Worm (Caenorhabditis elegans) whole organism, L4 larva: ENCODE measurements around the gene K08D8.4.

Experiments
- F10B5.3 ChIP-seq: sonication (generic microtip); optimal IDR thresholded peaks from 2 replicates; lab custom pipeline; 2016; ENCODE audit warnings: mild to moderate bottlenecking, missing genetic modification characterization, missing compliant biosample characterization
- F26F4.8 ChIP-seq: fragments of 200-800 bp; sonication (Bioruptor generic); conservative IDR thresholded peaks from 2 replicates; pipeline ENCODE4 v1.3.6; 2022; ENCODE audit warnings: missing genetic modification characterization, missing compliant biosample characterization
- T26A8.4 ChIP-seq: fragments of 200-800 bp; sonication (Bioruptor generic); IDR thresholded peaks from 2 replicates; pipeline ENCODE4 v1.3.6; 2022; ENCODE audit warnings: missing genetic modification characterization, missing compliant biosample characterization
- Y105C5A.15 ChIP-seq: fragments of 200-800 bp; sonication (Bioruptor generic); IDR thresholded peaks from 2 replicates; pipeline ENCODE4 v1.3.6; 2022; ENCODE audit warnings: missing genetic modification characterization, missing compliant biosample characterization
- ama-1 ChIP-seq: fragments of 150-350 bp; optimal IDR thresholded peaks from 2 replicates; lab custom pipeline; 2014; ENCODE audit warnings: inconsistent platforms, mixed read lengths
- arid-1 ChIP-seq: fragments of 200-800 bp; sonication (Bioruptor generic); conservative IDR thresholded peaks from 2 replicates; pipeline ENCODE4 v1.3.6; 2022; ENCODE audit warnings: missing genetic modification reagents, missing genetic modification characterization, missing compliant biosample characterization
- attf-4 ChIP-seq: sonication (generic microtip); optimal IDR thresholded peaks from 3 replicates; lab custom pipeline; 2017; ENCODE audit warnings: missing biosample characterization, missing genetic modification characterization
- ceh-20 ChIP-seq: fragments of 200-800 bp; sonication (Bioruptor generic); IDR thresholded peaks from 2 replicates; pipeline ENCODE4 v1.3.6; 2022; ENCODE audit warnings: missing genetic modification reagents, missing genetic modification characterization, missing compliant biosample characterization
- ceh-32 ChIP-seq: sonication (generic microtip); optimal IDR thresholded peaks from 2 replicates; lab custom pipeline; 2016; ENCODE audit warnings: mild to moderate bottlenecking, missing genetic modification characterization, missing compliant biosample characterization; ENCODE audit not compliant: poor library complexity
- cey-2 ChIP-seq: sonication (generic microtip); optimal IDR thresholded peaks from 3 replicates; lab custom pipeline; 2017; ENCODE audit warnings: missing genetic modification characterization, mild to moderate bottlenecking, missing compliant biosample characterization, antibody characterized with exemption, borderline replicate concordance; ENCODE audit not compliant: insufficient read depth
- daf-16 ChIP-seq, 3 experiments: sonication (generic microtip); optimal IDR thresholded peaks; 2 replicates each; lab custom pipeline; 2016 to 2017; ENCODE audit warnings: missing genetic modification characterization in 3 of 3, missing genetic modification reagents in 3 of 3, mild to moderate bottlenecking in 2 of 3, missing compliant biosample characterization in 2 of 3, missing biosample characterization in 1 of 3, moderate library complexity in 1 of 3
- daf-19 ChIP-seq: fragments of 200-800 bp; sonication (Bioruptor generic); conservative IDR thresholded peaks from 2 replicates; pipeline ENCODE4 v1.3.6; 2022; ENCODE audit warnings: missing genetic modification characterization, missing compliant biosample characterization
- daf-8 ChIP-seq: fragments of 200-800 bp; sonication (Bioruptor generic); IDR thresholded peaks from 2 replicates; pipeline ENCODE4 v1.3.6; 2022; ENCODE audit warnings: missing genetic modification characterization, missing compliant biosample characterization
- dmd-6 ChIP-seq: fragments of 200-800 bp; sonication (Bioruptor generic); IDR thresholded peaks from 2 replicates; pipeline ENCODE4 v1.3.6; 2022; ENCODE audit warnings: missing genetic modification reagents, missing genetic modification characterization, missing compliant biosample characterization
- dmd-9 ChIP-seq: fragments of 200-800 bp; sonication (Bioruptor generic); IDR thresholded peaks from 2 replicates; pipeline ENCODE4 v1.3.6; 2022; ENCODE audit warnings: missing genetic modification reagents, missing genetic modification characterization, missing compliant biosample characterization
- dpl-1 ChIP-seq: fragments of 150-350 bp; optimal IDR thresholded peaks from 2 replicates; lab custom pipeline; 2014; ENCODE audit warnings: missing biosample characterization, missing genetic modification reagents, missing genetic modification characterization
- duxl-1 ChIP-seq: sonication (generic microtip); optimal IDR thresholded peaks from 2 replicates; lab custom pipeline; 2016; ENCODE audit warnings: mild to moderate bottlenecking, missing genetic modification characterization, moderate library complexity, missing compliant biosample characterization; ENCODE audit not compliant: poor library complexity
- dve-1 ChIP-seq: sonication (generic microtip); optimal IDR thresholded peaks from 2 replicates; lab custom pipeline; 2017; ENCODE audit warnings: antibody characterized with exemption, mild to moderate bottlenecking, missing genetic modification characterization, missing compliant biosample characterization; ENCODE audit not compliant: insufficient read depth
- egl-27 ChIP-seq: sonication (generic microtip); optimal IDR thresholded peaks from 3 replicates; lab custom pipeline; 2017; ENCODE audit warnings: missing biosample characterization, missing genetic modification reagents, missing genetic modification characterization
- fkh-10 ChIP-seq: fragments of 150-350 bp; optimal IDR thresholded peaks from 2 replicates; lab custom pipeline; 2014; ENCODE audit warnings: missing biosample characterization, missing genetic modification reagents, missing genetic modification characterization
- gei-8 ChIP-seq: fragments of 200-800 bp; sonication (Bioruptor generic); optimal IDR thresholded peaks from 2 replicates; lab custom pipeline; 2018; ENCODE audit warnings: mild to moderate bottlenecking, missing genetic modification characterization, missing compliant biosample characterization
- hlh-11 ChIP-seq: fragments of 200-800 bp; sonication (Bioruptor generic); optimal IDR thresholded peaks from 2 replicates; lab custom pipeline; 2018; ENCODE audit warnings: mild to moderate bottlenecking, missing genetic modification characterization, missing compliant biosample characterization
- hmg-1.1 ChIP-seq: fragments of 200-800 bp; sonication (Bioruptor generic); IDR thresholded peaks from 2 replicates; pipeline ENCODE4 v1.3.6; 2022; ENCODE audit warnings: missing genetic modification reagents, missing genetic modification characterization, missing compliant biosample characterization
- jun-1 ChIP-seq: fragments of 150-350 bp; optimal IDR thresholded peaks from 2 replicates; lab custom pipeline; 2014; ENCODE audit warnings: missing biosample characterization, missing genetic modification reagents, missing genetic modification characterization
- lin-1 ChIP-seq: fragments of 200-800 bp; sonication (Bioruptor generic); IDR thresholded peaks from 2 replicates; pipeline ENCODE4 v1.3.6; 2022; ENCODE audit warnings: missing genetic modification reagents, missing genetic modification characterization, missing compliant biosample characterization
- lin-39 ChIP-seq: fragments of 150-350 bp; optimal IDR thresholded peaks from 2 replicates; lab custom pipeline; 2014; ENCODE audit warnings: missing biosample characterization, missing genetic modification reagents, missing genetic modification characterization
- madf-5 ChIP-seq, 2 experiments: fragments of 200-800 bp; sonication (Bioruptor generic); IDR thresholded peaks; 2 replicates each; pipeline ENCODE4 v1.3.6; 2022; ENCODE audit warnings: missing compliant biosample characterization in 2 of 2, missing genetic modification characterization in 2 of 2
- madf-9 ChIP-seq: fragments of 200-800 bp; sonication (Bioruptor generic); conservative IDR thresholded peaks from 2 replicates; pipeline ENCODE4 v1.3.6; 2022; ENCODE audit warnings: missing genetic modification reagents, missing genetic modification characterization, missing compliant biosample characterization
- mep-1 ChIP-seq: fragments of 150-350 bp; sonication (generic microtip); optimal IDR thresholded peaks from 3 replicates; lab custom pipeline; 2014; ENCODE audit warnings: missing biosample characterization, missing genetic modification characterization
- mxl-3 ChIP-seq: fragments of 200-800 bp; sonication (Bioruptor generic); optimal IDR thresholded peaks from 2 replicates; lab custom pipeline; 2018; ENCODE audit warnings: mild to moderate bottlenecking, missing genetic modification characterization, missing compliant biosample characterization
- nhr-10 ChIP-seq: fragments of 150-350 bp; optimal IDR thresholded peaks from 2 replicates; lab custom pipeline; 2014; ENCODE audit warnings: missing biosample characterization, missing genetic modification characterization
- nhr-102 ChIP-seq: sonication (generic microtip); optimal IDR thresholded peaks from 2 replicates; lab custom pipeline; 2016; ENCODE audit warnings: mild to moderate bottlenecking, missing genetic modification characterization, moderate library complexity, missing compliant biosample characterization
- nhr-11 ChIP-seq: fragments of 150-350 bp; optimal IDR thresholded peaks from 2 replicates; lab custom pipeline; 2014; ENCODE audit warnings: missing biosample characterization, missing genetic modification characterization
- nhr-111 ChIP-seq: fragments of 200-800 bp; sonication (Bioruptor generic); optimal IDR thresholded peaks from 2 replicates; lab custom pipeline; 2018; ENCODE audit warnings: mild to moderate bottlenecking, missing genetic modification characterization, missing compliant biosample characterization
- nhr-237 ChIP-seq: sonication (generic microtip); optimal IDR thresholded peaks from 2 replicates; lab custom pipeline; 2017; ENCODE audit warnings: missing biosample characterization, missing genetic modification characterization
- nhr-28 ChIP-seq: fragments of 150-350 bp; optimal IDR thresholded peaks from 2 replicates; lab custom pipeline; 2014; ENCODE audit warnings: missing biosample characterization, missing genetic modification characterization
- pha-4 ChIP-seq, 2 experiments: fragments of 150-350 bp in 1 of 2; fragments of 200-800 bp in 1 of 2; sonication (Bioruptor generic) in 1 of 2; IDR thresholded peaks in 1 of 2; optimal IDR thresholded peaks in 1 of 2; 2 replicates each; pipeline versions ENCODE4 v1.3.6 to Lab custom; 2014 to 2022; ENCODE audit warnings: missing genetic modification characterization in 2 of 2, missing genetic modification reagents in 2 of 2, missing biosample characterization in 1 of 2, missing compliant biosample characterization in 1 of 2
- php-3 ChIP-seq: fragments of 200-800 bp; sonication (Bioruptor generic); IDR thresholded peaks from 2 replicates; pipeline ENCODE4 v1.3.6; 2022; ENCODE audit warnings: missing genetic modification reagents, missing genetic modification characterization, missing compliant biosample characterization
- pqm-1 ChIP-seq: sonication (generic microtip); optimal IDR thresholded peaks from 2 replicates; lab custom pipeline; 2017; ENCODE audit warnings: missing biosample characterization, missing genetic modification characterization
- rbr-2 ChIP-seq: sonication (generic microtip); optimal IDR thresholded peaks from 2 replicates; lab custom pipeline; 2016; ENCODE audit warnings: missing genotype, missing genetic modification characterization, missing compliant biosample characterization
- saeg-2 ChIP-seq: fragments of 200-800 bp; sonication (Bioruptor generic); IDR thresholded peaks from 2 replicates; pipeline ENCODE4 v1.3.6; 2022; ENCODE audit warnings: missing genetic modification reagents, missing genetic modification characterization, missing compliant biosample characterization
- snpc-1.2 ChIP-seq: fragments of 200-800 bp; sonication (Bioruptor generic); IDR thresholded peaks from 2 replicates; pipeline ENCODE4 v1.3.6; 2022; ENCODE audit warnings: missing genetic modification reagents, missing genetic modification characterization, missing compliant biosample characterization
- spr-1 ChIP-seq: sonication (generic microtip); optimal IDR thresholded peaks from 2 replicates; lab custom pipeline; 2016; ENCODE audit warnings: mild to moderate bottlenecking, missing genetic modification characterization, missing compliant biosample characterization
- tra-1 ChIP-seq: fragments of 200-800 bp; sonication (Bioruptor generic); IDR thresholded peaks from 2 replicates; pipeline ENCODE4 v1.3.6; 2022; ENCODE audit warnings: missing genetic modification reagents, missing genetic modification characterization, missing compliant biosample characterization
- zag-1 ChIP-seq: fragments of 150-350 bp; optimal IDR thresholded peaks from 2 replicates; lab custom pipeline; 2014; ENCODE audit warnings: missing biosample characterization, missing genetic modification characterization
- zip-11 ChIP-seq: fragments of 200-800 bp; sonication (Bioruptor generic); IDR thresholded peaks from 2 replicates; pipeline ENCODE4 v1.3.6; 2022; ENCODE audit warnings: missing genetic modification characterization, missing compliant biosample characterization
- zip-2 ChIP-seq: fragments of 150-350 bp; optimal IDR thresholded peaks from 2 replicates; lab custom pipeline; 2014; ENCODE audit warnings: missing biosample characterization, missing genetic modification characterization
- ztf-11 ChIP-seq: fragments of 150-350 bp; optimal IDR thresholded peaks from 2 replicates; lab custom pipeline; 2014; ENCODE audit warnings: missing biosample characterization, missing genetic modification characterization
- ztf-7 ChIP-seq: fragments of 150-350 bp; optimal IDR thresholded peaks from 2 replicates; lab custom pipeline; 2014; ENCODE audit warnings: missing biosample characterization, missing genetic modification characterization

The K08D8.4 gene

DNA sequence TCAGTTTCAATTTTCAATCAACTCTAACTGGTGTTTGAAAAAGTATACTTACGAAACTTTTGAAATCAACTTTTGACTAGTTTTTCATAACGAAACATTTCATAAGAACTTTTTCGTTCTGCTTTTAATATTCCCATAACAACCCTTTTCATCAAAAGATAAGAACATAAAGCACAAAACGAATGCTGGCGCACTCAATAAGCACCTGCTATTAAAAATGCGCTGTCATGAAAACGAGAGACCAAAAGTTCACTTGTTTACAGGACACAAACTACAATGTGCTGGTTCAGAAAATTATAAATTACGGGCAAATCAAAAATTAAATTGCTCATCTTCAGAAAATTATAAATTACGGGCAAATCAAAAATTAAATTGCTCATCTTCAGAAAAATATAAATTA, 18.7 kb downstream of the K08D8.4 start:
- no peak for TF ChIP-seq pha-4 (GFP tag; IDR thresholded peaks at IDR 0.05; lab: Robert Waterston, UW)
- no peak for TF ChIP-seq pha-4 (tag; optimal IDR thresholded peaks at IDR 0.05; lab: Kevin White, UChicago)
- no peak for TF ChIP-seq spr-1 (tag; lab: Kevin White, UChicago)
- no peak for TF ChIP-seq nhr-102 (tag; lab: Kevin White, UChicago)
- no peak for TF ChIP-seq daf-19 (GFP tag; lab: Robert Waterston, UW)
- TF ChIP-seq pqm-1 (tag; lab: Kevin White, UChicago) = peak; percentile 62
- TF ChIP-seq madf-5 (GFP tag; IDR thresholded peaks at IDR 0.05; lab: Robert Waterston, UW) = no peak
- TF ChIP-seq ama-1 (lab: Kevin White, UChicago) = no peak
- no peak for TF ChIP-seq madf-9 (GFP tag; lab: Robert Waterston, UW)
- TF ChIP-seq dve-1 = peak; percentile 66
- no peak for TF ChIP-seq duxl-1 (tag; lab: Kevin White, UChicago)
- TF ChIP-seq zag-1 = no peak
- TF ChIP-seq nhr-11 = no peak
- no peak for TF ChIP-seq Y105C5A.15 (GFP tag; lab: Robert Waterston, UW)
- no peak for TF ChIP-seq nhr-237 (tag; lab: Kevin White, UChicago)
- TF ChIP-seq mxl-3 (GFP tag; lab: Kevin White, UChicago) = no peak
- no peak for TF ChIP-seq ztf-7 (tag; lab: Kevin White, UChicago)
- TF ChIP-seq jun-1 = no peak
- no peak for TF ChIP-seq cey-2 (tag; lab: Kevin White, UChicago)
- no peak for TF ChIP-seq arid-1 (GFP tag; lab: Robert Waterston, UW)
- no peak for TF ChIP-seq hmg-1.1 (GFP tag; lab: Robert Waterston, UW)
- no peak for TF ChIP-seq daf-8 (GFP tag; lab: Robert Waterston, UW)
- TF ChIP-seq tra-1 = no peak
- TF ChIP-seq lin-1 (GFP tag; lab: Robert Waterston, UW) = no peak
- no peak for TF ChIP-seq dpl-1 (GFP tag; lab: Kevin White, UChicago)
- TF ChIP-seq ceh-32 = no peak
- TF ChIP-seq attf-4 = no peak
- peak; percentile 4 for TF ChIP-seq hlh-11 (tag; lab: Kevin White, UChicago)
- TF ChIP-seq mep-1 = no peak
- TF ChIP-seq gei-8 (GFP tag; lab: Kevin White, UChicago) = no peak
- TF ChIP-seq lin-39 (tag; lab: Kevin White, UChicago) = no peak
- no peak for TF ChIP-seq zip-2 (tag; lab: Kevin White, UChicago)
- no peak for TF ChIP-seq ztf-11
- TF ChIP-seq dmd-6 = peak; percentile 82
- TF ChIP-seq nhr-10 (tag; lab: Kevin White, UChicago) = no peak
- TF ChIP-seq ceh-20 (GFP tag; lab: Robert Waterston, UW) = no peak
- no peak for TF ChIP-seq F26F4.8 (GFP tag; lab: Robert Waterston, UW)
- no peak for TF ChIP-seq saeg-2 (GFP tag; lab: Robert Waterston, UW)
- TF ChIP-seq daf-16 (GFP tag; optimal IDR thresholded peaks at IDR 0.05; lab: Kevin White, UChicago) = no peak
- peak; percentile 47 for TF ChIP-seq daf-16 (tag; optimal IDR thresholded peaks at IDR 0.05; lab: Kevin White, UChicago)
- no peak for TF ChIP-seq dmd-9 (GFP tag; lab: Robert Waterston, UW)
- no peak for TF ChIP-seq nhr-111
- peak; percentile 64 for TF ChIP-seq nhr-28
- no peak for TF ChIP-seq egl-27
- no peak for TF ChIP-seq zip-11 (GFP tag; lab: Robert Waterston, UW)
- TF ChIP-seq rbr-2 (tag; lab: Kevin White, UChicago) = no peak
- TF ChIP-seq php-3 = 0 out of 2 replicates have a peak, but pooled peaks have one; percentile 47
- TF ChIP-seq F10B5.3 = no peak
- TF ChIP-seq snpc-1.2 (GFP tag; lab: Robert Waterston, UW) = no peak
- no peak for TF ChIP-seq fkh-10
- TF ChIP-seq T26A8.4 (GFP tag; lab: Robert Waterston, UW) = no peak
